Worm (Caenorhabditis elegans): ENCODE data around the gene pan-1.

The pan-1 gene

DNA sequence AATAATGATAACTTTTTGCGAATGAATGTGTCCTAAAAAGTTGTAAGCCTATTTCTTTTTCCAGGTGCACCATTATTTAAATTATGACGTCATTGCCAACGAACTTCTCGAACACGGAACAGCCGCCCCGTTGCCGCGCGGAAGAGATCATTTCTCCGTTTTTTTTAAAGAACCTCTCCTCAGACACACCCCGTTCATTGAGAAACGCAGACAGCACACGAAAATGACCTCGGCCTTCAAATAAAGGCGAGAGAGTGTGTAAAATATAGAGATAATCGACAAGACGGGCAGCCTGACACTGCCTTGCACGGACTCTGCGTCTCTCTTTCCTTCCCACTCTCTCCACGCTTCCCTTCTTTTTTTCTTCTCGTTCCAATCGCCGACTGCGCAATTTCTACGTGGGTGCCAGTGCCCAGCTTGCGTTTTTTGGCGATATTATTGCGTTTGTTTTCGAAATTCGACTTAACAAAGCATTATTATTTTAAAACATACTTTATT lies 2.1 kb upstream of the pan-1 start:
- no peak for TF ChIP-seq ceh-83 (GFP tag; optimal IDR thresholded peaks at IDR 0.05)
- peak; percentile 75 for TF ChIP-seq zip-8 (tag; optimal IDR thresholded peaks at IDR 0.05)
- TF ChIP-seq pha-4 (tag; optimal IDR thresholded peaks at IDR 0.05) = no peak
- no peak for TF ChIP-seq nhr-12 (tag; optimal IDR thresholded peaks at IDR 0.05)
- TF ChIP-seq hlh-1 (tag; optimal IDR thresholded peaks at IDR 0.05) = peak; percentile 86
- TF ChIP-seq sptf-1 (tag; optimal IDR thresholded peaks at IDR 0.05) = no peak
- no peak for TF ChIP-seq mls-2 (tag; optimal IDR thresholded peaks at IDR 0.05)
- no peak for TF ChIP-seq nhr-2 (tag; optimal IDR thresholded peaks at IDR 0.05)
- TF ChIP-seq ham-2 (GFP tag; optimal IDR thresholded peaks at IDR 0.05) = no peak
- TF ChIP-seq nhr-76 (tag; optimal IDR thresholded peaks at IDR 0.05) = no peak
- TF ChIP-seq ceh-39 (tag; optimal IDR thresholded peaks at IDR 0.05) = no peak
- TF ChIP-seq nhr-28 (tag; optimal IDR thresholded peaks at IDR 0.05) = no peak
- no peak for TF ChIP-seq flh-1 (GFP tag; optimal IDR thresholded peaks at IDR 0.05)
- TF ChIP-seq lsy-2 (tag; optimal IDR thresholded peaks at IDR 0.05) = peak; percentile 41
- no peak for TF ChIP-seq nhr-237 (tag; optimal IDR thresholded peaks at IDR 0.05)
- no peak for TF ChIP-seq sem-2 (GFP tag; optimal IDR thresholded peaks at IDR 0.05)
- peak; percentile 28 for TF ChIP-seq unc-120 (tag; optimal IDR thresholded peaks at IDR 0.05; ENCODE audit: poor library complexity, severe bottlenecking)
- peak; percentile 37 for TF ChIP-seq ces-1 (GFP tag; optimal IDR thresholded peaks at IDR 0.05)
- no peak for TF ChIP-seq ceh-43 (GFP tag; optimal IDR thresholded peaks at IDR 0.05)
- no peak for TF ChIP-seq bed-3 (GFP tag; optimal IDR thresholded peaks at IDR 0.05)
- TF ChIP-seq mep-1 (tag; optimal IDR thresholded peaks at IDR 0.05) = peak; percentile 51
- no peak for TF ChIP-seq snpc-4 (tag; optimal IDR thresholded peaks at IDR 0.05)
- TF ChIP-seq drap-1 (GFP tag; optimal IDR thresholded peaks at IDR 0.05) = peak; percentile 3
- no peak for TF ChIP-seq cnd-1 (tag; optimal IDR thresholded peaks at IDR 0.05)
- no peak for TF ChIP-seq lin-32 (GFP tag; optimal IDR thresholded peaks at IDR 0.05)
- TF ChIP-seq elt-1 (tag; optimal IDR thresholded peaks at IDR 0.05; ENCODE audit: borderline replicate concordance, insufficient read depth) = peak; percentile 15
- TF ChIP-seq lin-13 (tag; optimal IDR thresholded peaks at IDR 0.05) = peak; percentile 8
- no peak for TF ChIP-seq M03D4.4 (tag; optimal IDR thresholded peaks at IDR 0.05)
- peak; percentile 69 for TF ChIP-seq unc-62 (GFP tag; optimal IDR thresholded peaks at IDR 0.05)

DNA sequence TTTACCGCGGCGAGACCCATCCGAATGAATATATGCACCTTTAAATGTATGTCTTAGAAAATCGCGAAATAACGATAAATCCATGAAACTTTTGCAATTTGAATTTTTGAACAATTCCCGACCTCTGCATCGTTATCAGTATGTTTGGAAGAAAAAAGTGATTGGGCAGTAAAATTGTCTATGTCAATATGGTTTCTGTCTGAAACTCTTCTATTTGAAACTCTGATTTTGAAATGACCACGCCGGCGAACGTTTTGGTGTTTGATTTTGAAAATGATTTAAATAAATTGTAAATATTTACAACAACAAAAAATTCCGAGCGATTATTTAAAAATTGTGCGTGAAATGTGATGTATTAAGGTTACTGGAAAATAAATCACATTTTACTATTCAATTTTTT lies 1.3 kb upstream of the pan-1 start:
- no peak for TF ChIP-seq M03D4.4 (tag; optimal IDR thresholded peaks at IDR 0.05)

DNA sequence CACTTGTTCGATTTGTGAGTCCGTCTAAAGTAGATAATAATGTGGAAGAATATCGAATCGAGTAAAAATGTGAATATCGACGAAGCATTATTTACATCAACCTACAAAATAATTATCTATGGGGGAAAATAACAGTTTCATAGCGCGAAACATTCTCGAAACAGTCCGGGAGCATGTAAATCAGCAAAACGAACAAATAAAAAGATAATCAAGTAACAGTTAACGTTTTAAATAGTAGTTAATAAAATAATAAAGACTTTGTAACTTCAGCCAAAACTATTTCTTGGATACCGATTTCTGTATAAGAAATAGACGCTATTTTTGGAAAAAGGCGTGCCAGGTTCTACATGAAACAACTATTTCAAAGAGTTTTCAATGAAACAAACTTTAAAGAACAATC lies 5.5 kb downstream of the pan-1 start, which contains the start of gene mlcd-1:
mlcd-1 (minus strand) TSS at position 101 of the 400 bp plus-strand sequence.
- TF ChIP-seq pha-4 (tag; optimal IDR thresholded peaks at IDR 0.05) (no peak), drap-1 (GFP tag; optimal IDR thresholded peaks at IDR 0.05) (no peak), ces-1 (GFP tag; optimal IDR thresholded peaks at IDR 0.05) (no peak), nhr-76 (tag; optimal IDR thresholded peaks at IDR 0.05) (no peak), blmp-1 (tag; optimal IDR thresholded peaks at IDR 0.05) (no peak), mab-5 (tag; optimal IDR thresholded peaks at IDR 0.05) (no peak), snpc-4 (tag; optimal IDR thresholded peaks at IDR 0.05) (no peak), ztf-11 (tag; optimal IDR thresholded peaks at IDR 0.05) (no peak), bed-3 (GFP tag; optimal IDR thresholded peaks at IDR 0.05) (no peak), mep-1 (tag; optimal IDR thresholded peaks at IDR 0.05) (no peak), zip-8 (tag; optimal IDR thresholded peaks at IDR 0.05) (no peak), unc-62 (GFP tag; optimal IDR thresholded peaks at IDR 0.05) (no peak), unc-120 (tag; optimal IDR thresholded peaks at IDR 0.05; ENCODE audit: poor library complexity, severe bottlenecking) (no peak), nhr-2 (tag; optimal IDR thresholded peaks at IDR 0.05) (no peak), sem-2 (GFP tag; optimal IDR thresholded peaks at IDR 0.05) (no peak), sptf-1 (tag; optimal IDR thresholded peaks at IDR 0.05) (no peak), lin-32 (GFP tag; optimal IDR thresholded peaks at IDR 0.05) (no peak), nhr-12 (tag; optimal IDR thresholded peaks at IDR 0.05) (no peak), flh-1 (GFP tag; optimal IDR thresholded peaks at IDR 0.05) (no peak), elt-1 (tag; optimal IDR thresholded peaks at IDR 0.05; ENCODE audit: borderline replicate concordance, insufficient read depth) (no peak)

DNA sequence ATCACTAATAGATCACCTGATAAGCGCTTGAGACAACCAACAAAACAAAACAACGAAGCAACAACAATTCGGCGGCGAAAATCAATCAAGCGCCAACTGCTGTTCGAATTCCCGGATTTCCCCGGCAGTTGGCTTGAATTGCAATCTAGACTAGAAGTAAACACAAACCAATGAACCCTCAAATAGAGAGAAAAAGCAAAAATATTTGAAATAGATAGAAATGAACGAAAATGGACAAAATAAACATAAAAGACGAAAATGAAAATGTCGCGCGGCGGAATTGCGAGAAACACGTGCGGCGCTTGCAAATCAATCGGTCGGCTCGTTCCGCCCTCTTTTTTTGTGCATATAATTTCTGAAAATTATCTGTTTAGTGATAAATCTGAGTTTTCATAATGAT lies 5.9 kb downstream of the pan-1 start, which contains the start of gene idhg-1:
idhg-1 (plus strand) TSS at position 343 of the 400 bp plus-strand sequence.
- TF ChIP-seq lsy-2 (tag; optimal IDR thresholded peaks at IDR 0.05) (peak; percentile 79), unc-120 (tag; optimal IDR thresholded peaks at IDR 0.05; ENCODE audit: poor library complexity, severe bottlenecking) (peak; percentile 98), ztf-11 (tag; optimal IDR thresholded peaks at IDR 0.05) (peak; percentile 97), elt-1 (tag; optimal IDR thresholded peaks at IDR 0.05; ENCODE audit: borderline replicate concordance, insufficient read depth) (peak; percentile 95), lin-13 (tag; optimal IDR thresholded peaks at IDR 0.05) (peak; percentile 70), sptf-1 (tag; optimal IDR thresholded peaks at IDR 0.05) (peak; percentile 98), ham-2 (GFP tag; optimal IDR thresholded peaks at IDR 0.05) (peak; percentile 90), pha-4 (tag; optimal IDR thresholded peaks at IDR 0.05) (peak; percentile 70), M03D4.4 (tag; optimal IDR thresholded peaks at IDR 0.05) (peak; percentile 97), snpc-4 (tag; optimal IDR thresholded peaks at IDR 0.05) (no peak), mls-2 (tag; optimal IDR thresholded peaks at IDR 0.05) (peak; percentile 99), ceh-43 (GFP tag; optimal IDR thresholded peaks at IDR 0.05) (peak; percentile 95), nhr-76 (tag; optimal IDR thresholded peaks at IDR 0.05) (peak; percentile 96), sem-2 (GFP tag; optimal IDR thresholded peaks at IDR 0.05) (peak; percentile 90), nhr-237 (tag; optimal IDR thresholded peaks at IDR 0.05) (peak; percentile 35), unc-39 (tag; optimal IDR thresholded peaks at IDR 0.05) (peak; percentile 83), blmp-1 (tag; optimal IDR thresholded peaks at IDR 0.05) (peak; percentile 92), cnd-1 (tag; optimal IDR thresholded peaks at IDR 0.05) (peak; percentile 95), unc-62 (GFP tag; optimal IDR thresholded peaks at IDR 0.05) (peak; percentile 64), nhr-12 (tag; optimal IDR thresholded peaks at IDR 0.05) (peak; percentile 82), hlh-1 (tag; optimal IDR thresholded peaks at IDR 0.05) (peak; percentile 94), nhr-2 (tag; optimal IDR thresholded peaks at IDR 0.05) (no peak), tbx-8 (GFP tag; optimal IDR thresholded peaks at IDR 0.05) (peak; percentile 93), lin-32 (GFP tag; optimal IDR thresholded peaks at IDR 0.05) (peak; percentile 85), mep-1 (tag; optimal IDR thresholded peaks at IDR 0.05) (peak; percentile 93), elt-3 (tag; optimal IDR thresholded peaks at IDR 0.05) (peak; percentile 66), mab-5 (tag; optimal IDR thresholded peaks at IDR 0.05) (peak; percentile 91), bed-3 (GFP tag; optimal IDR thresholded peaks at IDR 0.05) (peak; percentile 87), ceh-39 (tag; optimal IDR thresholded peaks at IDR 0.05) (peak; percentile 31), nhr-28 (tag; optimal IDR thresholded peaks at IDR 0.05) (peak; percentile 61), ceh-83 (GFP tag; optimal IDR thresholded peaks at IDR 0.05) (peak; percentile 91), drap-1 (GFP tag; optimal IDR thresholded peaks at IDR 0.05) (peak; percentile 96), zip-8 (tag; optimal IDR thresholded peaks at IDR 0.05) (peak; percentile 24), ces-1 (GFP tag; optimal IDR thresholded peaks at IDR 0.05) (peak; percentile 56), flh-1 (GFP tag; optimal IDR thresholded peaks at IDR 0.05) (peak; percentile 90)
